In the genomic region with DNA sequence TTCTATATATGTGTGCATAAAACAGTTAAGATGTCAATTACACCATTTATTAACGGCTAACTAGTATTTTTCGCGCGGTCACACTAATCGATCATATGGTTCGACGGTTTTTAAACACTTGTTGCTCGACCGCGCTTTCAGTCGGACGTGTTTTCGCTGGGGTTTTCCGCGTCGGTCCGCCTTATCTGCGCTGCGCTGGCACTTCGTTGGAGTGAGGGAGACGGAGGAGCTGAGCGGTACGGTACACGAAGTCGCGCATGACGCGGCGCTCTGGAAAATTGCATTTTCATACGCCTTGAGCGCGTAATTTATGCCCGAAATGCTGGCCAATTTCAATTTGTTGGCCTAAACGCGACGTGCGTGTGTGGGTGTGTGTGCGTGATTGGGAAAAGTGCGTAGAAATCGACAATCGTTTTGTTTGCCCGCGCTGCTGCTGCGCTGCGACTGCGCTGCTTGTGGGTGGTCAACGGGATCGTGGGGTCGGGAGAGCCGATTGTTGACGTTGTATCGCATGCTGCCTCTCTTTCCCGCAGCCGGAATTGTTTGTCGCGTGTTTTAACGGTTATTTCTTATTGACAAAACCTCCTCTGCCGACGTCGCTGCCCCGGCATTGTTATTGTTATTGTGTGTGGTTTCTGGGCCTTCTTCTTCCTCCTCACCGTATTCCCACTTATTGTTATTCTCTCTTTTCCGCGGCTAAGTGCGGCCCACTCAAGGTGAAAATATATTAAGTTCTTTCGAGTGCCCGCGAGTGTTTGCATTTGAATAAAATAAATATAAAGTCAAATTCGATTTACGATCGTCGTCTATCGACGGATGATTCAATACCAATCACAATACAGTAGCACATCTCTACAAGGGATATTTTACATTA, we compare ENCODE assay signal across 1 fruit fly cellular context.
A peak's percentile ranks its signal among the peaks of the same experiment; 100 is the strongest.
TF ChIP-seq lines count a peak whose summit lies in the region.

Itpr (plus strand) TSS at position 116 of the 874 bp plus-strand sequence.

TF ChIP-seq in whole organism, embryonic, 481 proteins besides CTCF, POLR2A, EP300 and RAD21 (continued from another document and continues in another):
- TF ChIP-seq dysf (GFP tag; IDR thresholded peaks at IDR 0.05; lab: Robert Waterston, UW), result 0 out of 3 replicates have a peak, but pooled peaks have one; percentile 18
- peak; percentile 20 for TF ChIP-seq corto (GFP tag; optimal IDR thresholded peaks at IDR 0.05; lab: Kevin White, UChicago)
- TF ChIP-seq sna (GFP tag; IDR thresholded peaks at IDR 0.05; lab: Robert Waterston, UW; ENCODE audit: partially characterized antibody), result peak; percentile 55
- TF ChIP-seq hkb (optimal IDR thresholded peaks at IDR 0.05; lab: Kevin White, UChicago), result no peak
- TF ChIP-seq hkb (GFP tag; IDR thresholded peaks at IDR 0.05; lab: Robert Waterston, UW), result peak; percentile 28
- peak; percentile 55 for TF ChIP-seq kay (GFP tag; optimal IDR thresholded peaks at IDR 0.05; lab: Kevin White, UChicago)
- peak; percentile 84 for TF ChIP-seq CG42726 (GFP tag; IDR thresholded peaks at IDR 0.05; lab: Robert Waterston, UW; ENCODE audit: partially characterized antibody)
- no peak for TF ChIP-seq E2f1 (GFP tag; IDR thresholded peaks at IDR 0.05; lab: Robert Waterston, UW)
- no peak for TF ChIP-seq CG18599 (GFP tag; optimal IDR thresholded peaks at IDR 0.05; lab: Kevin White, UChicago)
- TF ChIP-seq sd (tag; optimal IDR thresholded peaks at IDR 0.05; lab: Kevin White, UChicago), result peak; percentile 44
- TF ChIP-seq Jarid2 (GFP tag; optimal IDR thresholded peaks at IDR 0.05; lab: Kevin White, UChicago), result peak; percentile 87
- TF ChIP-seq CG12769 (tag; optimal IDR thresholded peaks at IDR 0.05; lab: Kevin White, UChicago), result peak; percentile 80
- no peak for TF ChIP-seq luna (GFP tag; optimal IDR thresholded peaks at IDR 0.05; lab: Kevin White, UChicago)
- no peak for TF ChIP-seq HHEX (GFP tag; optimal IDR thresholded peaks at IDR 0.05; lab: Kevin White, UChicago)
- no peak for TF ChIP-seq Dad (GFP tag; optimal IDR thresholded peaks at IDR 0.05; lab: Kevin White, UChicago)
- peak; percentile 44 for TF ChIP-seq Sin3A (optimal IDR thresholded peaks at IDR 0.05; lab: Kevin White, UChicago)
- peak; percentile 69 for TF ChIP-seq CG17385 (GFP tag; optimal IDR thresholded peaks at IDR 0.05; lab: Kevin White, UChicago)
- TF ChIP-seq sens (GFP tag; lab: Kevin White, UChicago), result peak; percentile 82
- TF ChIP-seq knrl (GFP tag; IDR thresholded peaks at IDR 0.05; lab: Robert Waterston, UW; ENCODE audit: partially characterized antibody), result 0 out of 3 replicates have a peak, but pooled peaks have one; percentile 14
- 0 out of 3 replicates have a peak, but pooled peaks have one; percentile 21 for TF ChIP-seq Aef1 (GFP tag; IDR thresholded peaks at IDR 0.05; lab: Robert Waterston, UW)
- no peak for TF ChIP-seq CG8924 (tag; optimal IDR thresholded peaks at IDR 0.05; lab: Kevin White, UChicago)
- TF ChIP-seq Bgb (GFP tag; IDR thresholded peaks at IDR 0.05; lab: Robert Waterston, UW; ENCODE audit: partially characterized antibody), result peak; percentile 53; the same call in 1 of the 2 replicates
- no peak for TF ChIP-seq fd102C (GFP tag; optimal IDR thresholded peaks at IDR 0.05; lab: Kevin White, UChicago)
- TF ChIP-seq chinmo (GFP tag; IDR thresholded peaks at IDR 0.05; lab: Robert Waterston, UW; ENCODE audit: partially characterized antibody), result peak; percentile 92
- no peak for TF ChIP-seq Doc2 (GFP tag; IDR thresholded peaks at IDR 0.05; lab: Robert Waterston, UW)
- peak; percentile 18 for TF ChIP-seq CG15479 (GFP tag; optimal IDR thresholded peaks at IDR 0.05; lab: Kevin White, UChicago)
- peak; percentile 14 for TF ChIP-seq mirr (GFP tag; optimal IDR thresholded peaks at IDR 0.05; lab: Kevin White, UChicago)
- peak; percentile 86 for TF ChIP-seq Med (GFP tag; lab: Kevin White, UChicago)
- TF ChIP-seq prd (optimal IDR thresholded peaks at IDR 0.05; lab: Kevin White, UChicago), result no peak
- TF ChIP-seq prd (GFP tag; IDR thresholded peaks at IDR 0.05; lab: Robert Waterston, UW), result peak; percentile 13; the same call in 1 of the 3 replicates
- TF ChIP-seq Dbx (GFP tag; IDR thresholded peaks at IDR 0.05; lab: Robert Waterston, UW), result 0 out of 3 replicates have a peak, but pooled peaks have one; percentile 28
- TF ChIP-seq CG11247 (GFP tag; IDR thresholded peaks at IDR 0.05; lab: Robert Waterston, UW), result no peak
- TF ChIP-seq org-1 (GFP tag; optimal IDR thresholded peaks at IDR 0.05; lab: Kevin White, UChicago), result no peak
- 0 out of 2 replicates have a peak, but pooled peaks have one; percentile 3 for TF ChIP-seq NFAT (GFP tag; IDR thresholded peaks at IDR 0.05; lab: Robert Waterston, UW)
- TF ChIP-seq Meics (GFP tag; optimal IDR thresholded peaks at IDR 0.05; lab: Kevin White, UChicago), result peak; percentile 43
- 0 out of 2 replicates have a peak, but pooled peaks have one; percentile 16 for TF ChIP-seq CG9932 (GFP tag; IDR thresholded peaks at IDR 0.05; lab: Robert Waterston, UW)
- peak; percentile 9 to 38 for TF ChIP-seq Trl (optimal IDR thresholded peaks at IDR 0.05; lab: Kevin White, UChicago)
- TF ChIP-seq Trl (GFP tag; optimal IDR thresholded peaks at IDR 0.05; lab: Kevin White, UChicago), result no peak
- TF ChIP-seq YL-1 (GFP tag; optimal IDR thresholded peaks at IDR 0.05; lab: Kevin White, UChicago), result peak; percentile 33
- TF ChIP-seq CG13894 (tag; optimal IDR thresholded peaks at IDR 0.05; lab: Kevin White, UChicago), result no peak
- TF ChIP-seq CG10431 (GFP tag; optimal IDR thresholded peaks at IDR 0.05; lab: Kevin White, UChicago), result peak; percentile 7
- TF ChIP-seq bigmax (GFP tag; optimal IDR thresholded peaks at IDR 0.05; lab: Kevin White, UChicago), result no peak
- 0 out of 2 replicates have a peak, but pooled peaks have one; percentile 23 for TF ChIP-seq Dref (GFP tag; IDR thresholded peaks at IDR 0.05; lab: Robert Waterston, UW)
- peak in 1 of 2 experiments; percentile 75 for TF ChIP-seq Hr78 (GFP tag; optimal IDR thresholded peaks at IDR 0.05; lab: Kevin White, UChicago)
- peak; percentile 57 for TF ChIP-seq cg (GFP tag; optimal IDR thresholded peaks at IDR 0.05; lab: Kevin White, UChicago)
- TF ChIP-seq nmo (GFP tag; optimal IDR thresholded peaks at IDR 0.05; lab: Kevin White, UChicago), result no peak
- TF ChIP-seq Dll (GFP tag; IDR thresholded peaks at IDR 0.05; lab: Robert Waterston, UW; ENCODE audit: partially characterized antibody), result peak; percentile 54; the same call in 2 of the 4 replicates
- TF ChIP-seq Adf1 (GFP tag; IDR thresholded peaks at IDR 0.05; lab: Robert Waterston, UW), result peak; percentile 100
- peak; percentile 41; the same call in 1 of the 3 replicates for TF ChIP-seq sr (GFP tag; IDR thresholded peaks at IDR 0.05; lab: Robert Waterston, UW)
- TF ChIP-seq HLHmδ (GFP tag; optimal IDR thresholded peaks at IDR 0.05; lab: Kevin White, UChicago), result peak; percentile 55
- no peak for TF ChIP-seq gt (GFP tag; IDR thresholded peaks at IDR 0.05; lab: Robert Waterston, UW)
- TF ChIP-seq vvl (GFP tag; IDR thresholded peaks at IDR 0.05; lab: Robert Waterston, UW), result peak; percentile 62
- peak; percentile 75 for TF ChIP-seq Elba2 (GFP tag; optimal IDR thresholded peaks at IDR 0.05; lab: Kevin White, UChicago)
- peak; percentile 22 for TF ChIP-seq pzg (GFP tag; optimal IDR thresholded peaks at IDR 0.05; lab: Kevin White, UChicago)
- no peak for TF ChIP-seq CG10321 (GFP tag; IDR thresholded peaks at IDR 0.05; lab: Robert Waterston, UW)
- TF ChIP-seq CG7556 (GFP tag; optimal IDR thresholded peaks at IDR 0.05; lab: Kevin White, UChicago), result no peak
- peak; percentile 70 for TF ChIP-seq Deaf1 (tag; optimal IDR thresholded peaks at IDR 0.05; lab: Kevin White, UChicago)
- peak; percentile 16 for TF ChIP-seq CG9727 (GFP tag; optimal IDR thresholded peaks at IDR 0.05; lab: Kevin White, UChicago)
- TF ChIP-seq CG14860 (GFP tag; IDR thresholded peaks at IDR 0.05; lab: Robert Waterston, UW; ENCODE audit: partially characterized antibody), result no peak
- TF ChIP-seq kah (GFP tag; optimal IDR thresholded peaks at IDR 0.05; lab: Kevin White, UChicago), result peak; percentile 98
- TF ChIP-seq dm (GFP tag; optimal IDR thresholded peaks at IDR 0.05; lab: Kevin White, UChicago), result peak; percentile 27
- peak; percentile 15 for TF ChIP-seq caup (GFP tag; optimal IDR thresholded peaks at IDR 0.05; lab: Kevin White, UChicago; ENCODE audit: severe bottlenecking)
- TF ChIP-seq CG2116 (GFP tag; optimal IDR thresholded peaks at IDR 0.05; lab: Kevin White, UChicago), result peak; percentile 10
- 0 out of 2 replicates have a peak, but pooled peaks have one; percentile 11 for TF ChIP-seq CG5953 (GFP tag; IDR thresholded peaks at IDR 0.05; lab: Robert Waterston, UW)
- TF ChIP-seq HmgZ (tag; optimal IDR thresholded peaks at IDR 0.05; lab: Kevin White, UChicago), result peak; percentile 28
- peak; percentile 69 for TF ChIP-seq CG9797 (GFP tag; optimal IDR thresholded peaks at IDR 0.05; lab: Kevin White, UChicago)
- TF ChIP-seq CG7963 (GFP tag; IDR thresholded peaks at IDR 0.05; lab: Robert Waterston, UW; ENCODE audit: partially characterized antibody), result no peak
- no peak for TF ChIP-seq ara (GFP tag; IDR thresholded peaks at IDR 0.05; lab: Robert Waterston, UW)
- peak; percentile 49; the same call in 1 of the 2 replicates for TF ChIP-seq CG13287 (GFP tag; IDR thresholded peaks at IDR 0.05; lab: Robert Waterston, UW; ENCODE audit: partially characterized antibody)
- no peak for TF ChIP-seq az2 (GFP tag; optimal IDR thresholded peaks at IDR 0.05; lab: Kevin White, UChicago)
- TF ChIP-seq CG17361 (GFP tag; IDR thresholded peaks at IDR 0.05; lab: Robert Waterston, UW), result 0 out of 3 replicates have a peak, but pooled peaks have one; percentile 12
- TF ChIP-seq Eip74EF (GFP tag; optimal IDR thresholded peaks at IDR 0.05; lab: Kevin White, UChicago), result peak in 1 of 2 experiments; percentile 55
- TF ChIP-seq CG1832 (GFP tag; optimal IDR thresholded peaks at IDR 0.05; lab: Kevin White, UChicago), result peak; percentile 78
- no peak for TF ChIP-seq C15 (GFP tag; IDR thresholded peaks at IDR 0.05; lab: Robert Waterston, UW)
- peak; percentile 5 for TF ChIP-seq ac (GFP tag; optimal IDR thresholded peaks at IDR 0.05; lab: Kevin White, UChicago)
- TF ChIP-seq pan (optimal IDR thresholded peaks at IDR 0.05; lab: Kevin White, UChicago), result no peak
- TF ChIP-seq pan (GFP tag; optimal IDR thresholded peaks at IDR 0.05 in 1 of 2, IDR thresholded peaks at IDR 0.05 in 1 of 2), result peak in 1 of 2 experiments; percentile 6
- peak; percentile 15; the same call in 1 of the 2 replicates for TF ChIP-seq klu (GFP tag; IDR thresholded peaks at IDR 0.05; lab: Robert Waterston, UW)
- no peak for TF ChIP-seq usp (GFP tag; optimal IDR thresholded peaks at IDR 0.05; lab: Kevin White, UChicago)
- no peak for TF ChIP-seq CG12299 (tag; optimal IDR thresholded peaks at IDR 0.05; lab: Kevin White, UChicago)
- peak; percentile 38; the same call in 1 of the 2 replicates for TF ChIP-seq unc-4 (GFP tag; IDR thresholded peaks at IDR 0.05; lab: Robert Waterston, UW; ENCODE audit: partially characterized antibody)
- no peak for TF ChIP-seq Ets97D (GFP tag; optimal IDR thresholded peaks at IDR 0.05; lab: Kevin White, UChicago)
- 0 out of 2 replicates have a peak, but pooled peaks have one; percentile 45 for TF ChIP-seq sob (GFP tag; IDR thresholded peaks at IDR 0.05; lab: Robert Waterston, UW)
- peak; percentile 3 for TF ChIP-seq CG10462 (GFP tag; optimal IDR thresholded peaks at IDR 0.05; lab: Kevin White, UChicago)
- TF ChIP-seq Oaz (GFP tag; IDR thresholded peaks at IDR 0.05; lab: Robert Waterston, UW), result no peak
- peak; percentile 30 for TF ChIP-seq BEAF-32 (GFP tag; optimal IDR thresholded peaks at IDR 0.05; lab: Kevin White, UChicago)
- TF ChIP-seq CG12659 (GFP tag; optimal IDR thresholded peaks at IDR 0.05; lab: Kevin White, UChicago), result peak; percentile 39
- no peak for TF ChIP-seq NK7.1 (GFP tag; optimal IDR thresholded peaks at IDR 0.05; lab: Kevin White, UChicago)
- peak; percentile 7 for TF ChIP-seq CG7987 (GFP tag; optimal IDR thresholded peaks at IDR 0.05; lab: Kevin White, UChicago)
- no peak for TF ChIP-seq CG6854 (GFP tag; optimal IDR thresholded peaks at IDR 0.05; lab: Kevin White, UChicago)
- TF ChIP-seq pb (GFP tag; optimal IDR thresholded peaks at IDR 0.05; lab: Kevin White, UChicago), result no peak
- TF ChIP-seq Optix (GFP tag; IDR thresholded peaks at IDR 0.05; lab: Robert Waterston, UW), result no peak
- TF ChIP-seq CG34422 (GFP tag; IDR thresholded peaks at IDR 0.05; lab: Robert Waterston, UW), result peak; percentile 79; the same call in 2 of the 3 replicates
- no peak for TF ChIP-seq ham (GFP tag; IDR thresholded peaks at IDR 0.05; lab: Robert Waterston, UW)
- peak; percentile 54 for TF ChIP-seq bbx (GFP tag; IDR thresholded peaks at IDR 0.05; lab: Robert Waterston, UW; ENCODE audit: partially characterized antibody)
- peak in 1 of 2 experiments; percentile 3 for TF ChIP-seq Dfd (GFP tag; optimal IDR thresholded peaks at IDR 0.05; lab: Kevin White, UChicago)
- TF ChIP-seq BtbVII (GFP tag; optimal IDR thresholded peaks at IDR 0.05; lab: Kevin White, UChicago), result peak; percentile 32
- TF ChIP-seq scrt (GFP tag; optimal IDR thresholded peaks at IDR 0.05; lab: Kevin White, UChicago), result peak; percentile 2
- no peak for TF ChIP-seq Gug (GFP tag; IDR thresholded peaks at IDR 0.05; lab: Robert Waterston, UW)
- no peak for TF ChIP-seq esg (GFP tag; conservative IDR thresholded peaks at IDR 0.05; lab: Robert Waterston, UW)
- TF ChIP-seq Opbp (GFP tag; IDR thresholded peaks at IDR 0.05; lab: Robert Waterston, UW; ENCODE audit: partially characterized antibody), result peak; percentile 9; the same call in 1 of the 3 replicates
- TF ChIP-seq odd (GFP tag; optimal IDR thresholded peaks at IDR 0.05; lab: Kevin White, UChicago), result peak; percentile 9
- TF ChIP-seq CG8478 (optimal IDR thresholded peaks at IDR 0.05; lab: Kevin White, UChicago), result peak; percentile 59
- TF ChIP-seq repo (GFP tag; optimal IDR thresholded peaks at IDR 0.05; lab: Kevin White, UChicago), result no peak
- peak; percentile 25 for TF ChIP-seq chn (GFP tag; optimal IDR thresholded peaks at IDR 0.05; lab: Kevin White, UChicago)
- TF ChIP-seq CG3995 (GFP tag; optimal IDR thresholded peaks at IDR 0.05; lab: Kevin White, UChicago), result no peak
- TF ChIP-seq onecut (GFP tag; IDR thresholded peaks at IDR 0.05; lab: Robert Waterston, UW), result 0 out of 2 replicates have a peak, but pooled peaks have one; percentile 17
- no peak for TF ChIP-seq slbo (GFP tag; IDR thresholded peaks at IDR 0.05; lab: Robert Waterston, UW)
- no peak for TF ChIP-seq wdn (GFP tag; IDR thresholded peaks at IDR 0.05; lab: Robert Waterston, UW)
- TF ChIP-seq Fer2 (tag; optimal IDR thresholded peaks at IDR 0.05; lab: Kevin White, UChicago), result no peak
- TF ChIP-seq en (GFP tag; optimal IDR thresholded peaks at IDR 0.05; lab: Kevin White, UChicago), result peak; percentile 11
- no peak for TF ChIP-seq D19B (GFP tag; optimal IDR thresholded peaks at IDR 0.05; lab: Kevin White, UChicago)
- no peak for TF ChIP-seq Hand (GFP tag; optimal IDR thresholded peaks at IDR 0.05; lab: Kevin White, UChicago)
- TF ChIP-seq CG8281 (tag; optimal IDR thresholded peaks at IDR 0.05; lab: Kevin White, UChicago), result peak; percentile 32
- TF ChIP-seq fd3F (GFP tag; optimal IDR thresholded peaks at IDR 0.05; lab: Kevin White, UChicago), result no peak
